Worm (Caenorhabditis elegans): ENCODE measurements around the gene C17H12.6.

- TF ChIP-seq ceh-82 (tag; optimal IDR thresholded peaks at IDR 0.05) (no peak), ces-1 (GFP tag; optimal IDR thresholded peaks at IDR 0.05) (no peak), zag-1 (tag; optimal IDR thresholded peaks at IDR 0.05) (no peak)
These were observed 20.2 kb downstream of the C17H12.6 start, which contains the start of the genes cest-4 and C17H12.11 for ce11 chrIV:6802132-6802531.
